Fruit fly (Drosophila melanogaster): Measurements from ENCODE around the gene GluRIIC.

Gene GluRIIC

DNA sequence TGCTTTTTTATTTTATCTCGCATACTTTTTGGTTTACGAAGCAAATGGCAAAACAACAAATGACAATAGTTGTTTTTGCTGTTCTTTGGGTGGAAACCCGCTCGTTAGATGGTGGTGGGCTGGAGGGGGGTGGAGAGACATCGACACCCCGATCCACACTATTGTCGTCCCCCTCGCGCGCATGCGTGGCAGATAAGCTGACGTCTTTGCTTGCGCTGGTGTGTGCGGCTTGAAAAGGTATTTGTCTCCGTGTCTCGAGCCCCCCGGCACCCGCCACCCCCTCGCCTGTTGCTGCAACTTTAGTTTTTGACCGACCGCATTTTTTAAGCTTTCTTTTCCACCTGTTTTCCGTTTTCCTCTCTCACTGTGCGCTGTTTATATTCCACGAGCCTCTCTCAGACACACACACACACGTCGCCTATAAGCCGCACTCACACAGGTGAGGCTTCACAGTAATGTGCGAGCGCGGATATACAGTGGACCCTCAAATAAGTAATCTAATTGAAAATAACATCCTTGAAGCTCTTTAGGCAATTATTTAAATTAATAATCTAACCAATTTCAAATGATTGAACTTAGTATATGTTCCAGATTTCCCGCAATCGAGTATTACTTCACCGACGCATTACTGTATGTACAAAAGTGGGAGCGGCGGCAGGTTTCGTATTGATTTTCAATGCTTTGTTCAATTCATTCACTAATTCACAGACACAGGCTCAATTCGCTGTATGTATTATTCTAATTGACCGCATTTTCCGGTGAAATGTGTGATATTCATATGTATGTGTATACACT, 46.7 kb upstream of the GluRIIC start (continued):
- TF ChIP-seq cg (GFP tag; optimal IDR thresholded peaks at IDR 0.05) (peak; percentile 90), CG16863 (GFP tag; optimal IDR thresholded peaks at IDR 0.05) (peak; percentile 90), CG34224 (GFP tag; IDR thresholded peaks at IDR 0.05; ENCODE audit: partially characterized antibody) (no peak), CoRest (tag; optimal IDR thresholded peaks at IDR 0.05) (peak; percentile 94), Abd-B (GFP tag; optimal IDR thresholded peaks at IDR 0.05) (peak; percentile 91), chinmo (GFP tag; IDR thresholded peaks at IDR 0.05; ENCODE audit: partially characterized antibody) (peak; percentile 92; the same call in 2 of the 4 replicates), CG42726 (GFP tag; IDR thresholded peaks at IDR 0.05; ENCODE audit: partially characterized antibody) (peak; percentile 39; the same call in 1 of the 2 replicates), HHEX (GFP tag; optimal IDR thresholded peaks at IDR 0.05) (peak; percentile 84), CG9437 (GFP tag; optimal IDR thresholded peaks at IDR 0.05) (peak; percentile 76), Hr78 (GFP tag; optimal IDR thresholded peaks at IDR 0.05) (peak in 1 of 2 experiments; percentile 59), Aef1 (GFP tag; IDR thresholded peaks at IDR 0.05) (peak; percentile 94), CG6791 (GFP tag; IDR thresholded peaks at IDR 0.05; ENCODE audit: partially characterized antibody) (no peak), ase (GFP tag; IDR thresholded peaks at IDR 0.05) (peak; percentile 94), Hand (GFP tag; optimal IDR thresholded peaks at IDR 0.05) (peak; percentile 77), CG6854 (GFP tag; optimal IDR thresholded peaks at IDR 0.05) (peak; percentile 78), CG9817 (tag; optimal IDR thresholded peaks at IDR 0.05) (peak; percentile 96), tio (GFP tag; optimal IDR thresholded peaks at IDR 0.05) (peak; percentile 89), ttk (GFP tag; IDR thresholded peaks at IDR 0.05) (peak; percentile 90), br (optimal IDR thresholded peaks at IDR 0.05) (no peak), CG10654 (GFP tag; optimal IDR thresholded peaks at IDR 0.05) (peak; percentile 86), CG31441 (GFP tag; IDR thresholded peaks at IDR 0.05) (peak; percentile 88)

DNA sequence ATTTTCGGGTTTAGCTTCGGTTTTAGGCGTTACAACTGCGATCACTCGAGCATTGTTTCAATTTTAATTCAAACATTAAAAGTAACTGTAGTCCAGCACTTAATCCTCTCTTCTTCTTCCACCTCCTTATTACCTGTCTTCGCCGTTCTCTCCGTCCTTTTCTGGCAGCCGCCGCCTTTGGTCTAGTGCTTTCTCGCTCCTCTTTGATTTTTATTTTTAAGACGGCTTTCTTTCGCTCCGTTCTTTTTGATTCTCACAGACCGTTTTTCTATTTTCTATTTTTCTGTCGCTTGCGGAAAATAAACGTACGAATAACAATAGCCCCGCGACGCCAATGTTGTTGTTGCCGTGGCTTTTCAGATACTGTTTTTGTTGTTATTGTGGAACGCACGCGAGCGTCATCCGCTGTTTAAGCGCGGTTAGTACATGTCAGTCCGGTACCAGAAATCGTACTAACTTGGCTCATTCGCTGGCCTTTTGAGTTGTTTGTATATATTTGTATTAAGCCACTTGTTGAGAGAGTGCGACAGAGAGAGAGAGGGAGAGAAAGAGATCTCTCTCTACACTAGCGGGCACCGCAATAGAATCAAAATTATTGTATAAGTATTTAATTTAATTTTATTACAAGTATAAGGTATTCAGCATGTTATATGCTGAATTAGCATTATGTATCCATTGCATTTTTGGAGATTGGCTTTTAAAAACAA, 45.8 kb upstream of the GluRIIC start, which contains the start of gene aru:
Gene aru, minus strand, starts transcription at position 456 of the 707 bp plus-strand sequence.
- TF ChIP-seq vfl (GFP tag; optimal IDR thresholded peaks at IDR 0.05) (no peak), CG3847 (GFP tag; IDR thresholded peaks at IDR 0.05) (peak; percentile 35; the same call in 1 of the 2 replicates), CG15514 (GFP tag; optimal IDR thresholded peaks at IDR 0.05) (peak; percentile 21), CG8290 (GFP tag; optimal IDR thresholded peaks at IDR 0.05) (no peak), CG8290 (tag; optimal IDR thresholded peaks at IDR 0.05) (peak in 1 of 2 experiments; percentile 42), CG8478 (optimal IDR thresholded peaks at IDR 0.05) (no peak), Deaf1 (tag; optimal IDR thresholded peaks at IDR 0.05) (peak; percentile 11), ac (GFP tag; optimal IDR thresholded peaks at IDR 0.05) (peak; percentile 3), Hr51 (GFP tag; optimal IDR thresholded peaks at IDR 0.05) (peak in 1 of 2 experiments; percentile 11), sug (tag; optimal IDR thresholded peaks at IDR 0.05) (peak; percentile 16), Dip2 (GFP tag; IDR thresholded peaks at IDR 0.05) (no peak), Nf-YA (GFP tag; IDR thresholded peaks at IDR 0.05) (0 out of 2 replicates have a peak, but pooled peaks have one; percentile 18), gce (GFP tag; IDR thresholded peaks at IDR 0.05) (no peak), CG13287 (GFP tag; IDR thresholded peaks at IDR 0.05; ENCODE audit: partially characterized antibody) (peak; percentile 26; the same call in 1 of the 2 replicates), seq (GFP tag; IDR thresholded peaks at IDR 0.05) (0 out of 2 replicates have a peak, but pooled peaks have one; percentile 15), CTCF (GFP tag; optimal IDR thresholded peaks at IDR 0.05) (peak; percentile 3), unpg (GFP tag; optimal IDR thresholded peaks at IDR 0.05) (peak; percentile 47), dpn (GFP tag; optimal IDR thresholded peaks at IDR 0.05) (no peak), gem (tag; optimal IDR thresholded peaks at IDR 0.05) (peak; percentile 61), CG12391 (tag; optimal IDR thresholded peaks at IDR 0.05) (peak; percentile 60), CG13894 (tag; optimal IDR thresholded peaks at IDR 0.05) (peak; percentile 38), CG11398 (GFP tag; optimal IDR thresholded peaks at IDR 0.05) (no peak), Optix (GFP tag; IDR thresholded peaks at IDR 0.05) (no peak), CG8924 (tag; optimal IDR thresholded peaks at IDR 0.05) (peak; percentile 28), CG18262 (tag; optimal IDR thresholded peaks at IDR 0.05) (peak; percentile 45), CG6791 (GFP tag; IDR thresholded peaks at IDR 0.05; ENCODE audit: partially characterized antibody) (no peak), CG7556 (GFP tag; optimal IDR thresholded peaks at IDR 0.05) (peak; percentile 29), lbe (GFP tag; optimal IDR thresholded peaks at IDR 0.05) (peak; percentile 59)
